Worm (Caenorhabditis elegans): ENCODE data around the gene C17F4.3.
"Not testable (repeated sequence)": the region's sequence is repeated elsewhere in the genome, so short reads cannot be mapped to it uniquely, and the experiment has no call there.

C17F4.3 gene

ce11 chrII:3290544-3290943 is 50.2 kb downstream of the C17F4.3 start, which contains the start of gene F39E9.14:
TSS of gene F39E9.14 (minus strand) at chrII:3290644.
- TF ChIP-seq hmbx-1 (tag; optimal IDR thresholded peaks at IDR 0.05); hmg-4 (GFP tag; optimal IDR thresholded peaks at IDR 0.05); F13C5.2 (tag; optimal IDR thresholded peaks at IDR 0.05): not testable (repeated sequence)

Measured in whole organism, early embryonic.